Worm (Caenorhabditis elegans): Measurements from ENCODE around the gene aat-7.

aat-7 gene

DNA sequence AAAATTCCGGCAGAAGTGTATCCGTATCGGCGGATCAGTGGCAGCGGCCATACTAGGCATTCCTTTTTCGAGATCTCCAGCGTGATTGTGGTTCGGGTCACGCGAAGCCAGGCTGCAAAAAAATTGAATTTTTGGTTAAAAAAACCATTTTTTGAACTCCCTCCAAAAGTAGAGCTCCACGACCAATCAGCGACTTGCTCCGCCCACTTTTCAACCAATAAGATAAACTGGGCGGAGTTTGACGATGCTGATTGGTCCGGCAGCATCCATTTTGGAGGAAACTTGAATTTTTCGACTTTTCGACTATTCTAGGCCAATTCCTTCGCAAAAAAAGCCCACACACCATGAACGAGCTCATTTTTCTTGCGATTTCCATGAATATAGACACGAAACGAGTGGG is 12.2 kb upstream of the aat-7 start:
- TF ChIP-seq mxl-3 (GFP tag; optimal IDR thresholded peaks at IDR 0.05) (no peak), aha-1 (tag) (peak; percentile 20), D1046.2 (GFP tag; IDR thresholded peaks at IDR 0.05) (no peak), duxl-1 (tag; optimal IDR thresholded peaks at IDR 0.05; ENCODE audit: poor library complexity) (no peak), F10B5.3 (tag; optimal IDR thresholded peaks at IDR 0.05) (no peak), dmd-8 (GFP tag; IDR thresholded peaks at IDR 0.05) (no peak), F44E2.7 (GFP tag; IDR thresholded peaks at IDR 0.05) (no peak), snpc-1.2 (GFP tag; IDR thresholded peaks at IDR 0.05) (no peak)

DNA sequence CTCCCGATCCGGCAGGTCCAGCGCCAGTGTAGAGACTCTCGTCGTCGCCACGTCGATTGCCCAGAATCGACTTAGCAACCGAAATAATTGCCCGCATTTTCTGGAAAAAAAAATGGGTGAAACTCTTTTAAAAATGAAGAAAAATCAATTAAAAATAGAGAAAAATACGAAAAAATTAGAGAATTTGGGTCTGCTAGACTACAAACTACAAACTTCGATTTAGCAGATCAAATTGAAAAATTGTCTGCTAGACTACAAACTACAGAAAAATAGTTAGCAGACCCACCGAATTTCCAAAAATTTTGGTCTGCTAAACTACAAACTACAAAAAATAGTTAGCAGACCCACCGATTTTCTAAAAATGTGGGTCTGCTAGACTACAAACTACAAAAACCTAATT is 11.8 kb upstream of the aat-7 start, which contains the start of gene rog-1:
TSS of gene rog-1 (minus strand) at position 101 of the 400 bp plus-strand sequence.
- TF ChIP-seq zip-2 (tag; optimal IDR thresholded peaks at IDR 0.05): no peak
- TF ChIP-seq mep-1 (tag; optimal IDR thresholded peaks at IDR 0.05): no peak
- no peak for TF ChIP-seq sdz-12 (GFP tag; optimal IDR thresholded peaks at IDR 0.05)
- no peak for TF ChIP-seq unc-62 (GFP tag; optimal IDR thresholded peaks at IDR 0.05 in 1 of 2)
- TF ChIP-seq unc-62 (tag; optimal IDR thresholded peaks at IDR 0.05): no peak

DNA sequence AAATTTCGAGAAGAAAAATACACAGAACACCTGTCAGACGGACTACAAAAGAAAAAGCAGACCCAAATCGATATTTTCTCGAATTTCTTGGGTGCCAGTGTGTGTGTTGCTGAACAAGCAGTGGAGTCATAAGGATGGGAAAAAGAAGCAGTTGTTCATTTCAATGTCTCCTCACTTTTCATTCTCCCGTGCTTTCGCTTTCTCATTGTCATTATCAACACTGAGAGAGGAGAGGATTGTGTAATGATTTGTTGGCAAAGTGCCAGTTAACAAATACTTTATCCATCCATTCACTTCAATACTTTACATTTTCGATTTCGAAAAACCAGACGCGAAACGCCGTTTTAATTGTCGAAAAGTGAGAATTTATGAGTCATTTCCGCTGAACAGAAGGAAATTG is 11.0 kb upstream of the aat-7 start:
- no peak for TF ChIP-seq mxl-2 (GFP tag; conservative IDR thresholded peaks at IDR 0.05)
- TF ChIP-seq F44E2.7 (GFP tag; IDR thresholded peaks at IDR 0.05): no peak
- peak in 1 of 2 experiments; percentile 12 for TF ChIP-seq daf-16 (GFP tag; optimal IDR thresholded peaks at IDR 0.05)
- no peak for TF ChIP-seq daf-16 (tag; optimal IDR thresholded peaks at IDR 0.05)
- no peak for TF ChIP-seq zfp-3 (GFP tag; conservative IDR thresholded peaks at IDR 0.05)
- peak; percentile 6 for TF ChIP-seq hlh-11 (tag; optimal IDR thresholded peaks at IDR 0.05)
- no peak for TF ChIP-seq lin-39 (tag; optimal IDR thresholded peaks at IDR 0.05)
- TF ChIP-seq nhr-28 (tag; optimal IDR thresholded peaks at IDR 0.05): peak; percentile 10
- no peak for TF ChIP-seq F26F4.8 (GFP tag; conservative IDR thresholded peaks at IDR 0.05)
- TF ChIP-seq ztf-11 (tag; optimal IDR thresholded peaks at IDR 0.05): no peak
- no peak for TF ChIP-seq Y75B8A.6 (GFP tag; IDR thresholded peaks at IDR 0.05)
- no peak for TF ChIP-seq zfp-2 (tag; optimal IDR thresholded peaks at IDR 0.05)
- no peak for TF ChIP-seq attf-4 (tag; optimal IDR thresholded peaks at IDR 0.05)
- no peak for TF ChIP-seq snpc-4 (tag; optimal IDR thresholded peaks at IDR 0.05)
- no peak for TF ChIP-seq set-16 (GFP tag; IDR thresholded peaks at IDR 0.05)
- peak; percentile 24 for TF ChIP-seq nhr-11 (tag; optimal IDR thresholded peaks at IDR 0.05)
- TF ChIP-seq hlh-30 (tag; optimal IDR thresholded peaks at IDR 0.05; ENCODE audit: insufficient read depth): no peak
- TF ChIP-seq nhr-102 (tag; optimal IDR thresholded peaks at IDR 0.05): no peak
- TF ChIP-seq nhr-6 (tag; optimal IDR thresholded peaks at IDR 0.05): no peak
- TF ChIP-seq nhr-237 (tag; optimal IDR thresholded peaks at IDR 0.05): no peak
- TF ChIP-seq ama-1 (optimal IDR thresholded peaks at IDR 0.05): no peak
- no peak for TF ChIP-seq T26A8.4 (GFP tag; IDR thresholded peaks at IDR 0.05)
- peak in 1 of 2 experiments; percentile 82 for TF ChIP-seq unc-62 (GFP tag; optimal IDR thresholded peaks at IDR 0.05 in 1 of 2)
- no peak for TF ChIP-seq unc-62 (tag; optimal IDR thresholded peaks at IDR 0.05)
- no peak for TF ChIP-seq lin-29 (GFP tag; IDR thresholded peaks at IDR 0.05)
- no peak for TF ChIP-seq cey-2 (tag; optimal IDR thresholded peaks at IDR 0.05; ENCODE audit: borderline replicate concordance, insufficient read depth)
- no peak for TF ChIP-seq daf-8 (GFP tag; IDR thresholded peaks at IDR 0.05)
- no peak for TF ChIP-seq mdt-29 (GFP tag; IDR thresholded peaks at IDR 0.05)
- no peak for TF ChIP-seq zip-2 (tag; optimal IDR thresholded peaks at IDR 0.05)
- no peak for TF ChIP-seq nhr-41 (GFP tag; IDR thresholded peaks at IDR 0.05)

DNA sequence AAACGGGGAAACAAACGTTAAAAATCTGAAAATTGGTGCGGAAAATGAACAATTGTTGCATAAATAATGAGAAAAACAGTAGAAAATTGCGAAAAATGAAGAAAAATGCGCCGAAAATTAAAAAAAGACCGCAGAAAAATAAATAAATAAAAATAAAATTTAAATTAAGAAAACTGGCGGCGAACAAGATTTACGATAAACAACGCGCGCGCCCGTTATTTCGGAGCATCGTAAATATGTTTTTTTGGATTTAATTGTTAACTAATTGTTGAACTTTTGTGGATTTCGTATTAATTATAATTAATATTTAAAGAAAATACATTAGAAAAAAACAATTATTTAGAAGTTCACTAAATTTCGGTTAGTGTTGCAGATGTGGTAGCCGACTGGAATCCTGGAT is 9.9 kb upstream of the aat-7 start:
- TF ChIP-seq Y48G9A.11 (GFP tag; IDR thresholded peaks at IDR 0.05) (peak; percentile 97), jun-1 (tag; optimal IDR thresholded peaks at IDR 0.05) (no peak)
